Worm (Caenorhabditis elegans) whole organism, midembryonic: ENCODE results near the gene T23F2.4.

ENCODE experiments used
- T22C8.4 ChIP-seq: fragments of 200-800 bp; sonication (Bioruptor generic); IDR thresholded peaks from 2 replicates; pipeline ENCODE4 v1.3.6; 2022; ENCODE audit warnings: missing genetic modification characterization, missing compliant biosample characterization
- cog-1 ChIP-seq: sonication (generic microtip); optimal IDR thresholded peaks from 2 replicates; lab custom pipeline; 2016; ENCODE audit warnings: missing genetic modification characterization, missing compliant biosample characterization
- flt-1 ChIP-seq: fragments of 200-800 bp; sonication (Bioruptor generic); IDR thresholded peaks from 2 replicates; pipeline ENCODE4 v1.3.6; 2022; ENCODE audit warnings: missing genetic modification characterization, missing compliant biosample characterization
- klf-2 ChIP-seq: fragments of 200-800 bp; sonication (Bioruptor generic); conservative IDR thresholded peaks from 2 replicates; pipeline ENCODE4 v1.3.6; 2022; ENCODE audit warnings: missing genetic modification reagents, missing genetic modification characterization, missing compliant biosample characterization
- med-1 ChIP-seq: sonication (generic microtip); optimal IDR thresholded peaks from 2 replicates; lab custom pipeline; 2017; ENCODE audit warnings: missing genetic modification characterization, mild to moderate bottlenecking, missing compliant biosample characterization, antibody characterized with exemption, missing genetic modification reagents; ENCODE audit not compliant: insufficient read depth
- ref-1 ChIP-seq: fragments of 200-800 bp; sonication (Bioruptor generic); conservative IDR thresholded peaks from 2 replicates; pipeline ENCODE4 v1.3.6; 2022; ENCODE audit warnings: missing genetic modification reagents, missing genetic modification characterization, missing compliant biosample characterization
- tab-1 ChIP-seq: fragments of 200-800 bp; sonication (Bioruptor generic); IDR thresholded peaks from 2 replicates; pipeline ENCODE4 v1.3.6; 2022; ENCODE audit warnings: missing genetic modification characterization, missing compliant biosample characterization
- ztf-23 ChIP-seq: fragments of 200-800 bp; sonication (Bioruptor generic); IDR thresholded peaks from 2 replicates; pipeline ENCODE4 v1.3.6; 2022; ENCODE audit warnings: missing genetic modification reagents, missing genetic modification characterization, missing compliant biosample characterization
- ztf-29 ChIP-seq: fragments of 200-800 bp; sonication (Bioruptor generic); IDR thresholded peaks from 2 replicates; pipeline ENCODE4 v1.3.6; 2022; ENCODE audit warnings: missing genetic modification reagents, missing genetic modification characterization, missing compliant biosample characterization

Gene T23F2.4

ce11 chrX:5467308-5467707, 47.6 kb downstream of the T23F2.4 start:
- TF ChIP-seq klf-2 (GFP tag; lab: Robert Waterston, UW) = no peak

DNA sequence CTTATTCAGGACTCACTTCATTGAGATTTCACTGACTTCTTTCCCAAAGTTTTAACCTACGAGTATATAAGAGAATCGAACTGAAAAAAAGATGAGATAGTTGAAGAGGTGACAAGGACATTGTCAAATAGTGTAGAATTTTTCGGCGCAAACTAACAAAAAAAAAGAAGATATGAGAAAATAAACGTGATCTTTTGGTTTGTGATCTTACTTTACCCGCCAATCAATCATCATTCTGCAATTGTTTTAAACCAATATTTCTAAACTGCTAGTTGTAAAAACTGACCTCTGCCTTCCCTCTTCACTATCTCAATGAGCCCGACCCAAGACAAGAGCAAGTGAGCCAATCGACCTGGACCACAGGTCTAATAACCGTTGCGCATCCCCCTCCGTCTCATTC, 48.7 kb downstream of the T23F2.4 start:
- no peak for TF ChIP-seq ref-1
- no peak for TF ChIP-seq cog-1 (tag; lab: Kevin White, UChicago)
- TF ChIP-seq tab-1 (GFP tag; lab: Robert Waterston, UW) = no peak
- no peak for TF ChIP-seq flt-1 (GFP tag; lab: Robert Waterston, UW)
- TF ChIP-seq ztf-29 (GFP tag; lab: Robert Waterston, UW) = no peak
- no peak for TF ChIP-seq klf-2 (GFP tag; lab: Robert Waterston, UW)
- no peak for TF ChIP-seq T22C8.4 (GFP tag; lab: Robert Waterston, UW)
- TF ChIP-seq ztf-23 (GFP tag; lab: Robert Waterston, UW) = no peak
- no peak for TF ChIP-seq med-1 (GFP tag; lab: Kevin White, UChicago)

ce11 chrX:5465631-5466030, 49.3 kb downstream of the T23F2.4 start:
- TF ChIP-seq cog-1 (tag; lab: Kevin White, UChicago) = no peak
- no peak for TF ChIP-seq tab-1 (GFP tag; lab: Robert Waterston, UW)
- TF ChIP-seq med-1 (GFP tag; lab: Kevin White, UChicago) = no peak
- no peak for TF ChIP-seq T22C8.4 (GFP tag; lab: Robert Waterston, UW)
- no peak for TF ChIP-seq flt-1 (GFP tag; lab: Robert Waterston, UW)
- no peak for TF ChIP-seq ztf-23 (GFP tag; lab: Robert Waterston, UW)
- TF ChIP-seq ref-1 = no peak
- TF ChIP-seq klf-2 (GFP tag; lab: Robert Waterston, UW) = no peak
- TF ChIP-seq ztf-29 (GFP tag; lab: Robert Waterston, UW) = no peak
